Fruit fly (Drosophila melanogaster) whole organism, embryonic: Measurements from ENCODE around the gene mfr.

Experiments
- Atf-2 ChIP-seq: fragments of 200-800 bp; sonication (Bioruptor generic); optimal IDR thresholded peaks from 2 replicates; lab custom pipeline; 2016; ENCODE audit warnings: missing biosample characterization, missing genetic modification characterization
- Awh ChIP-seq: fragments of 200-800 bp; sonication (Bioruptor generic); IDR thresholded peaks from 2 replicates; pipeline ENCODE4, ENCODE4 v1.3.6; 2022; ENCODE audit warnings: missing biosample characterization, missing genetic modification characterization
- CG10267 ChIP-seq: fragments of 200-800 bp; sonication (Bioruptor generic); optimal IDR thresholded peaks from 2 replicates; lab custom pipeline; 2018; ENCODE audit warnings: missing biosample characterization, mild to moderate bottlenecking, missing genetic modification characterization, moderate library complexity
- CG10431 ChIP-seq: fragments of 200-800 bp; sonication (Bioruptor generic); optimal IDR thresholded peaks from 3 replicates; lab custom pipeline; 2018; ENCODE audit warnings: missing biosample characterization, mild to moderate bottlenecking, missing genetic modification characterization
- CG10462 ChIP-seq: fragments of 200-800 bp; sonication (Bioruptor generic); optimal IDR thresholded peaks from 2 replicates; lab custom pipeline; 2016; ENCODE audit warnings: missing biosample characterization, missing genetic modification characterization
- CG13123 ChIP-seq: fragments of 200-800 bp; sonication (Bioruptor generic); optimal IDR thresholded peaks from 2 replicates; lab custom pipeline; 2016; ENCODE audit warnings: missing biosample characterization, missing genetic modification characterization
- CG13775 ChIP-seq: fragments of 200-800 bp; sonication (Bioruptor generic); optimal IDR thresholded peaks from 3 replicates; lab custom pipeline; 2017; ENCODE audit warnings: missing biosample characterization, mild to moderate bottlenecking, missing genetic modification characterization
- CG15269 ChIP-seq: fragments of 200-800 bp; sonication (Bioruptor generic); optimal IDR thresholded peaks from 2 replicates; lab custom pipeline; 2018; ENCODE audit warnings: missing biosample characterization, mild to moderate bottlenecking, missing genetic modification characterization, moderate library complexity
- CG16863 ChIP-seq: fragments of 200-800 bp; sonication (Bioruptor generic); optimal IDR thresholded peaks from 3 replicates; lab custom pipeline; 2016; ENCODE audit warnings: missing biosample characterization, missing genetic modification characterization
- CG18599 ChIP-seq: fragments of 200-800 bp; sonication (Bioruptor generic); optimal IDR thresholded peaks from 3 replicates; lab custom pipeline; 2017; ENCODE audit warnings: missing biosample characterization, missing genetic modification characterization, mild to moderate bottlenecking, moderate library complexity, missing genetic modification reagents
- CG18619 ChIP-seq: fragments of 200-800 bp; sonication (Bioruptor generic); optimal IDR thresholded peaks from 3 replicates; lab custom pipeline; 2017; ENCODE audit warnings: missing biosample characterization, mild to moderate bottlenecking, missing genetic modification characterization
- CG2120 ChIP-seq: fragments of 200-800 bp; sonication (Bioruptor generic); optimal IDR thresholded peaks from 3 replicates; lab custom pipeline; 2016; ENCODE audit warnings: missing biosample characterization, missing genetic modification characterization
- CG31441 ChIP-seq: fragments of 200-800 bp; sonication (Bioruptor generic); IDR thresholded peaks from 2 replicates; pipeline ENCODE4 v1.3.6; 2022; ENCODE audit warnings: missing biosample characterization, missing genetic modification characterization
- CG32532 ChIP-seq: fragments of 200-800 bp; sonication (Bioruptor generic); IDR thresholded peaks from 2 replicates; pipeline ENCODE4 v1.3.6; 2022; ENCODE audit warnings: missing biosample characterization, missing genetic modification characterization
- CG42726 ChIP-seq: fragments of 200-800 bp; sonication (Bioruptor generic); IDR thresholded peaks from 2 replicates; pipeline ENCODE4 v1.3.6; 2022; ENCODE audit warnings: missing biosample characterization, missing genetic modification characterization; ENCODE audit not compliant: partially characterized antibody
- CG4282 ChIP-seq: fragments of 200-800 bp; sonication (Bioruptor generic); optimal IDR thresholded peaks from 2 replicates; lab custom pipeline; 2016; ENCODE audit warnings: missing biosample characterization, missing genetic modification characterization
- CG6683 ChIP-seq: fragments of 200-800 bp; sonication (Bioruptor generic); optimal IDR thresholded peaks from 2 replicates; lab custom pipeline; 2017; ENCODE audit warnings: missing biosample characterization, mild to moderate bottlenecking, missing genetic modification characterization, missing genetic modification reagents
- CG6813 ChIP-seq: fragments of 200-800 bp; sonication (Bioruptor generic); optimal IDR thresholded peaks from 2 replicates; lab custom pipeline; 2017; ENCODE audit warnings: missing biosample characterization, missing genetic modification characterization, mild to moderate bottlenecking, moderate library complexity, missing genetic modification reagents
- CG8944 ChIP-seq: fragments of 200-800 bp; sonication (Bioruptor generic); optimal IDR thresholded peaks from 3 replicates; lab custom pipeline; 2016; ENCODE audit warnings: missing biosample characterization, missing genetic modification characterization
- CG9797 ChIP-seq: fragments of 200-800 bp; sonication (Bioruptor generic); optimal IDR thresholded peaks from 3 replicates; lab custom pipeline; 2018; ENCODE audit warnings: missing biosample characterization, mild to moderate bottlenecking, missing genetic modification characterization
- CG9876 ChIP-seq: fragments of 200-800 bp; sonication (Bioruptor generic); optimal IDR thresholded peaks from 2 replicates; lab custom pipeline; 2016; ENCODE audit warnings: missing biosample characterization, missing genetic modification characterization
- Chrac-16 ChIP-seq: fragments of 200-800 bp; sonication (Bioruptor generic); optimal IDR thresholded peaks from 3 replicates; lab custom pipeline; 2016; ENCODE audit warnings: missing biosample characterization, missing genetic modification characterization
- E2f2 ChIP-seq: fragments of 200-800 bp; sonication (Bioruptor generic); IDR thresholded peaks from 2 replicates; pipeline ENCODE4 v1.3.6; 2022; ENCODE audit warnings: missing biosample characterization, missing genetic modification characterization
- Hr39 ChIP-seq: fragments of >200 bp; optimal IDR thresholded peaks from 2 replicates; lab custom pipeline; 2017
- Oaz ChIP-seq: fragments of 200-800 bp; sonication (Bioruptor generic); IDR thresholded peaks from 2 replicates; pipeline ENCODE4 v1.3.6; 2022; ENCODE audit warnings: missing biosample characterization, missing genetic modification characterization
- Pdp1 ChIP-seq, 2 experiments: fragments of 200-800 bp; sonication (Bioruptor generic); optimal IDR thresholded peaks; 3 replicates each; lab custom pipeline; 2016; ENCODE audit warnings: missing biosample characterization in 2 of 2, missing genetic modification characterization in 2 of 2, mild to moderate bottlenecking in 1 of 2, moderate library complexity in 1 of 2
- Ptx1 ChIP-seq: fragments of 200-800 bp; sonication (Bioruptor generic); IDR thresholded peaks from 2 replicates; pipeline ENCODE4 v1.3.6; 2022; ENCODE audit warnings: missing biosample characterization, missing genetic modification characterization
- Sry-β ChIP-seq: fragments of 200-800 bp; sonication (Bioruptor generic); optimal IDR thresholded peaks from 2 replicates; lab custom pipeline; 2018; ENCODE audit warnings: missing biosample characterization, mild to moderate bottlenecking, missing genetic modification characterization, moderate library complexity
- Trl ChIP-seq, 3 experiments: fragments of >200 bp in 2 of 3; fragments of 200-800 bp in 1 of 3; sonication (Bioruptor generic) in 1 of 3; optimal IDR thresholded peaks; 2 replicates in 1 of 3; 3 replicates in 2 of 3; lab custom pipeline; 2016 to 2017; ENCODE audit warnings: missing biosample characterization in 1 of 3, missing genetic modification characterization in 1 of 3
- bsh ChIP-seq, 2 experiments: fragments of 200-800 bp; sonication (Bioruptor generic); optimal IDR thresholded peaks; 2 replicates each; lab custom pipeline; 2017 to 2018; ENCODE audit warnings: mild to moderate bottlenecking in 2 of 2, missing biosample characterization in 2 of 2, missing genetic modification characterization in 2 of 2, moderate library complexity in 1 of 2
- cato ChIP-seq: fragments of 200-800 bp; sonication (Bioruptor generic); optimal IDR thresholded peaks from 2 replicates; lab custom pipeline; 2016; ENCODE audit warnings: missing biosample characterization, missing genetic modification characterization, borderline replicate concordance
- chn ChIP-seq: fragments of 200-800 bp; sonication (Bioruptor generic); optimal IDR thresholded peaks from 2 replicates; lab custom pipeline; 2016; ENCODE audit warnings: missing biosample characterization, missing genetic modification characterization
- cwo ChIP-seq: fragments of 200-800 bp; sonication (Bioruptor generic); optimal IDR thresholded peaks from 3 replicates; lab custom pipeline; 2017; ENCODE audit warnings: missing biosample characterization, missing genetic modification characterization, mild to moderate bottlenecking, moderate library complexity, missing genetic modification reagents
- dimm ChIP-seq: fragments of 200-800 bp; sonication (Bioruptor generic); IDR thresholded peaks from 2 replicates; pipeline ENCODE4 v1.3.6; 2022; ENCODE audit warnings: missing biosample characterization, missing genetic modification characterization
- exex ChIP-seq: fragments of 200-800 bp; sonication (Bioruptor generic); optimal IDR thresholded peaks from 4 replicates; lab custom pipeline; 2018; ENCODE audit warnings: missing biosample characterization, mild to moderate bottlenecking, missing genetic modification characterization, moderate library complexity
- gfzf ChIP-seq: fragments of 200-800 bp; sonication (Bioruptor generic); optimal IDR thresholded peaks from 2 replicates; lab custom pipeline; 2016; ENCODE audit warnings: missing biosample characterization, mild to moderate bottlenecking, missing genetic modification characterization, moderate library complexity
- grn ChIP-seq: fragments of 200-800 bp; sonication (Bioruptor generic); optimal IDR thresholded peaks from 3 replicates; lab custom pipeline; 2017; ENCODE audit warnings: missing biosample characterization, missing genetic modification characterization
- gro ChIP-seq: fragments of 200-800 bp; sonication (Bioruptor generic); optimal IDR thresholded peaks from 2 replicates; lab custom pipeline; 2016; ENCODE audit warnings: missing biosample characterization, missing genetic modification characterization
- jumu ChIP-seq: fragments of 200-800 bp; sonication (Bioruptor generic); optimal IDR thresholded peaks from 3 replicates; lab custom pipeline; 2016; ENCODE audit warnings: missing biosample characterization, missing genetic modification characterization
- knrl ChIP-seq: fragments of 200-800 bp; sonication (Bioruptor generic); IDR thresholded peaks from 3 replicates; pipeline ENCODE4 v1.3.6; 2022; ENCODE audit warnings: missing biosample characterization, missing genetic modification characterization; ENCODE audit not compliant: partially characterized antibody
- lov ChIP-seq, 2 experiments: fragments of 200-800 bp in 1 of 2; fragments of >200 bp in 1 of 2; sonication (Bioruptor generic) in 1 of 2; IDR thresholded peaks in 1 of 2; optimal IDR thresholded peaks in 1 of 2; 2 replicates in 1 of 2; 3 replicates in 1 of 2; pipeline versions ENCODE4 v1.3.6 to Lab custom; 2017 to 2022; ENCODE audit warnings: missing biosample characterization in 1 of 2, missing genetic modification characterization in 1 of 2
- nau ChIP-seq: fragments of 200-800 bp; sonication (Bioruptor generic); optimal IDR thresholded peaks from 3 replicates; lab custom pipeline; 2017; ENCODE audit warnings: missing biosample characterization, mild to moderate bottlenecking, missing genetic modification characterization, missing genetic modification reagents
- onecut ChIP-seq: fragments of 200-800 bp; sonication (Bioruptor generic); IDR thresholded peaks from 2 replicates; pipeline ENCODE4 v1.3.6; 2022; ENCODE audit warnings: missing biosample characterization, missing genetic modification characterization
- p53 ChIP-seq: fragments of 200-800 bp; sonication (Bioruptor generic); optimal IDR thresholded peaks from 2 replicates; lab custom pipeline; 2016; ENCODE audit warnings: missing biosample characterization, missing genetic modification characterization
- sim ChIP-seq: fragments of 200-800 bp; sonication (Bioruptor generic); IDR thresholded peaks from 2 replicates; pipeline ENCODE4 v1.3.6; 2022; ENCODE audit warnings: missing biosample characterization, missing genetic modification characterization
- sna ChIP-seq: fragments of 200-800 bp; sonication (Bioruptor generic); IDR thresholded peaks from 2 replicates; pipeline ENCODE4 v1.3.6; 2022; ENCODE audit warnings: missing biosample characterization, missing genetic modification characterization; ENCODE audit not compliant: partially characterized antibody
- ssp ChIP-seq: fragments of 200-800 bp; sonication (Bioruptor generic); IDR thresholded peaks from 2 replicates; pipeline ENCODE4 v1.3.6; 2022; ENCODE audit warnings: missing biosample characterization, missing genetic modification characterization
- twi ChIP-seq: fragments of 200-800 bp; optimal IDR thresholded peaks from 2 replicates; lab custom pipeline; 2019; ENCODE audit warnings: missing biosample characterization, mild to moderate bottlenecking, missing genetic modification characterization, moderate library complexity
- zen2 ChIP-seq: fragments of 200-800 bp; sonication (Bioruptor generic); IDR thresholded peaks from 3 replicates; pipeline ENCODE4 v1.3.6; 2022; ENCODE audit warnings: missing biosample characterization, missing genetic modification characterization; ENCODE audit not compliant: partially characterized antibody

mfr gene

DNA sequence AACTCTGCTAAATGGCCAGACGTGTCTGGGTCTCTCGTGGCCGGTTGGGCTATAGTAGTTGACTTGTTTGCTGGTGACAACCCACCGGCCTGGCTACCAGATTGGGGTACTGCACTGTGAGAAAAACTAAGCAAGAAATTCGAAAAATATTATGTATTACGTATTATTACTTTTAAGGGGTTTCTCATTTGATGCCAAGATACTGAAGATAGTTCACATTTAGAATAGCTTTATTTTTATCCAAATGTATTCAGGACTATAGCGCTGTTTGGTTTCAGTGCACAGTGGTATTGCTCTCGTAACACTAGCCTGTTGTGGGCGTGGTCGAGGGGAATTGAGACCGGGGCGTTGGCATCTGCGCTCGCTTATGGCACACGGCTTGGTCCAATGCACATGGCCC lies 8.2 kb upstream of the mfr start (continued):
- TF ChIP-seq CG15269 (tag; lab: Kevin White, UChicago) (peak; percentile 78), nau (peak; percentile 60), exex (tag; lab: Kevin White, UChicago) (peak; percentile 10), CG32532 (no peak; the same call in 1 of the 2 replicates), gfzf (GFP tag; lab: Kevin White, UChicago) (no peak), Hr39 (lab: Kevin White, UChicago) (no peak), cwo (GFP tag; lab: Kevin White, UChicago) (peak; percentile 63), CG31441 (GFP tag; lab: Robert Waterston, UW) (peak; percentile 78), onecut (GFP tag; lab: Robert Waterston, UW) (peak; percentile 53), E2f2 (peak; percentile 44; the same call in 1 of the 2 replicates), dimm (GFP tag; lab: Robert Waterston, UW) (0 out of 2 replicates have a peak, but pooled peaks have one; percentile 34), Sry-β (GFP tag; lab: Kevin White, UChicago) (no peak), CG18599 (GFP tag; lab: Kevin White, UChicago) (peak; percentile 81), Atf-2 (no peak), Chrac-16 (GFP tag; lab: Kevin White, UChicago) (peak; percentile 41), CG2120 (GFP tag; lab: Kevin White, UChicago) (peak; percentile 70), CG13775 (GFP tag; lab: Kevin White, UChicago) (no peak), CG10267 (tag; lab: Kevin White, UChicago) (no peak), ssp (0 out of 2 replicates have a peak, but pooled peaks have one; percentile 35), zen2 (GFP tag; lab: Robert Waterston, UW) (no peak), CG42726 (GFP tag; lab: Robert Waterston, UW) (no peak), CG6683 (GFP tag; lab: Kevin White, UChicago) (peak; percentile 29), Awh (GFP tag; lab: Robert Waterston, UW) (peak; percentile 78), CG10462 (peak; percentile 20), Ptx1 (peak; percentile 76), CG6813 (no peak), CG9797 (GFP tag; lab: Kevin White, UChicago) (no peak), CG8944 (GFP tag; lab: Kevin White, UChicago) (no peak), CG10431 (no peak), sim (GFP tag; lab: Robert Waterston, UW) (no peak), lov (optimal IDR thresholded peaks at IDR 0.05; lab: Kevin White, UChicago) (no peak), lov (GFP tag; IDR thresholded peaks at IDR 0.05; lab: Robert Waterston, UW) (0 out of 3 replicates have a peak, but pooled peaks have one; percentile 50), CG16863 (GFP tag; lab: Kevin White, UChicago) (peak; percentile 64), Pdp1 (GFP tag; optimal IDR thresholded peaks at IDR 0.05; lab: Kevin White, UChicago) (peak; percentile 60 to 63), Trl (optimal IDR thresholded peaks at IDR 0.05; lab: Kevin White, UChicago) (no peak), Trl (GFP tag; optimal IDR thresholded peaks at IDR 0.05; lab: Kevin White, UChicago) (peak; percentile 54), cato (GFP tag; lab: Kevin White, UChicago) (peak; percentile 32), CG18619 (GFP tag; lab: Kevin White, UChicago) (peak; percentile 57), CG13123 (GFP tag; lab: Kevin White, UChicago) (peak; percentile 22), twi (no peak), CG9876 (GFP tag; lab: Kevin White, UChicago) (no peak), knrl (no peak), grn (GFP tag; lab: Kevin White, UChicago) (no peak), gro (GFP tag; lab: Kevin White, UChicago) (peak; percentile 36), sna (no peak), p53 (GFP tag; lab: Kevin White, UChicago) (no peak), CG4282 (no peak), bsh (GFP tag; optimal IDR thresholded peaks at IDR 0.05; lab: Kevin White, UChicago) (peak in 1 of 2 experiments; percentile 75), chn (peak; percentile 38), Oaz (GFP tag; lab: Robert Waterston, UW) (no peak), jumu (GFP tag; lab: Kevin White, UChicago) (no peak)
